Worm (Caenorhabditis elegans): ENCODE results near the gene srt-65.

ce11 chrV:5213674-5214073 lies 40.9 kb upstream of the srt-65 start:
- TF ChIP-seq him-1 (tag; optimal IDR thresholded peaks at IDR 0.05) = no peak
- no peak for TF ChIP-seq W03F9.2 (tag; optimal IDR thresholded peaks at IDR 0.05)
